Fruit fly (Drosophila melanogaster): ENCODE measurements around the gene CG15822.

The CG15822 gene

dm6 chr3L:2164805-2165204 lies 1.1 kb upstream of the CG15822 start (continued):
- TF ChIP-seq tgo (GFP tag; IDR thresholded peaks at IDR 0.05) (peak; percentile 53; the same call in 2 of the 3 replicates), HLH54F (GFP tag; optimal IDR thresholded peaks at IDR 0.05) (no peak), ro (GFP tag; IDR thresholded peaks at IDR 0.05) (no peak), her (GFP tag; optimal IDR thresholded peaks at IDR 0.05) (no peak), CG2129 (GFP tag; IDR thresholded peaks at IDR 0.05; ENCODE audit: partially characterized antibody) (no peak), CG14441 (GFP tag; IDR thresholded peaks at IDR 0.05) (peak; percentile 34; the same call in 1 of the 2 replicates), D19B (GFP tag; optimal IDR thresholded peaks at IDR 0.05) (no peak), abd-A (tag; optimal IDR thresholded peaks at IDR 0.05) (no peak), CG13287 (GFP tag; IDR thresholded peaks at IDR 0.05; ENCODE audit: partially characterized antibody) (no peak), ken (GFP tag; IDR thresholded peaks at IDR 0.05) (no peak; the same call in 2 of the 3 replicates), knrl (GFP tag; IDR thresholded peaks at IDR 0.05; ENCODE audit: partially characterized antibody) (no peak), ERR (GFP tag; optimal IDR thresholded peaks at IDR 0.05) (no peak), ttk (GFP tag; IDR thresholded peaks at IDR 0.05) (peak; percentile 34), Jarid2 (GFP tag; optimal IDR thresholded peaks at IDR 0.05) (no peak), ash1 (GFP tag; optimal IDR thresholded peaks at IDR 0.05) (no peak), sqz (GFP tag; optimal IDR thresholded peaks at IDR 0.05) (no peak), kah (GFP tag; optimal IDR thresholded peaks at IDR 0.05) (no peak), CG11695 (GFP tag; IDR thresholded peaks at IDR 0.05) (0 out of 3 replicates have a peak, but pooled peaks have one; percentile 18), CG1602 (GFP tag; optimal IDR thresholded peaks at IDR 0.05) (no peak), CG12155 (GFP tag; optimal IDR thresholded peaks at IDR 0.05) (no peak), Dip3 (GFP tag; optimal IDR thresholded peaks at IDR 0.05) (no peak), CG17186 (GFP tag; optimal IDR thresholded peaks at IDR 0.05) (no peak), CG30403 (GFP tag; optimal IDR thresholded peaks at IDR 0.05) (no peak), Fer3 (tag; optimal IDR thresholded peaks at IDR 0.05) (peak; percentile 35), CG7963 (GFP tag; IDR thresholded peaks at IDR 0.05; ENCODE audit: partially characterized antibody) (no peak), Xbp1 (GFP tag; optimal IDR thresholded peaks at IDR 0.05) (peak; percentile 22), Oli (tag; optimal IDR thresholded peaks at IDR 0.05) (peak; percentile 11), ftz-f1 (GFP tag; optimal IDR thresholded peaks at IDR 0.05) (no peak), CG17361 (GFP tag; IDR thresholded peaks at IDR 0.05) (no peak), CG8359 (GFP tag; optimal IDR thresholded peaks at IDR 0.05; ENCODE audit: borderline replicate concordance) (no peak), sob (GFP tag; IDR thresholded peaks at IDR 0.05) (peak; percentile 48; the same call in 1 of the 2 replicates), ap (GFP tag; IDR thresholded peaks at IDR 0.05) (no peak), lov (optimal IDR thresholded peaks at IDR 0.05) (no peak), lov (GFP tag; IDR thresholded peaks at IDR 0.05) (no peak), CG11093 (GFP tag; IDR thresholded peaks at IDR 0.05) (no peak), Trl (optimal IDR thresholded peaks at IDR 0.05) (no peak), Trl (GFP tag; optimal IDR thresholded peaks at IDR 0.05) (no peak), Blimp-1 (GFP tag; optimal IDR thresholded peaks at IDR 0.05) (peak; percentile 10), CG8388 (GFP tag; optimal IDR thresholded peaks at IDR 0.05) (no peak), CG4282 (GFP tag; optimal IDR thresholded peaks at IDR 0.05) (no peak), Spps (tag; optimal IDR thresholded peaks at IDR 0.05) (no peak), CG1647 (GFP tag; optimal IDR thresholded peaks at IDR 0.05) (no peak), CG4707 (GFP tag; optimal IDR thresholded peaks at IDR 0.05) (no peak), CG6854 (GFP tag; optimal IDR thresholded peaks at IDR 0.05) (no peak), stc (GFP tag; IDR thresholded peaks at IDR 0.05) (0 out of 2 replicates have a peak, but pooled peaks have one; percentile 24), E2f2 (GFP tag; IDR thresholded peaks at IDR 0.05) (no peak), Bgb (GFP tag; IDR thresholded peaks at IDR 0.05; ENCODE audit: partially characterized antibody) (no peak), CG17385 (GFP tag; optimal IDR thresholded peaks at IDR 0.05) (no peak), kay (GFP tag; optimal IDR thresholded peaks at IDR 0.05) (no peak), mam (GFP tag; optimal IDR thresholded peaks at IDR 0.05) (no peak), Dref (GFP tag; IDR thresholded peaks at IDR 0.05) (no peak), MBD-R2 (GFP tag; IDR thresholded peaks at IDR 0.05) (no peak)

Data from whole organism, embryonic.